Fruit fly (Drosophila melanogaster): ENCODE results near the gene CG5160.
A peak's percentile ranks its signal among the peaks of the same experiment; 100 is the strongest.

The CG5160 gene

dm6 chr2L:7422429-7423283, 24.1 kb upstream of the CG5160 start:
- no peak for TF ChIP-seq usp (GFP tag; optimal IDR thresholded peaks at IDR 0.05)
- peak; percentile 92 to 99 for TF ChIP-seq EcR (GFP tag; optimal IDR thresholded peaks at IDR 0.05)
- peak; percentile 44 for TF ChIP-seq Dll (optimal IDR thresholded peaks at IDR 0.05)
- TF ChIP-seq CG8478 (optimal IDR thresholded peaks at IDR 0.05) = no peak

DNA sequence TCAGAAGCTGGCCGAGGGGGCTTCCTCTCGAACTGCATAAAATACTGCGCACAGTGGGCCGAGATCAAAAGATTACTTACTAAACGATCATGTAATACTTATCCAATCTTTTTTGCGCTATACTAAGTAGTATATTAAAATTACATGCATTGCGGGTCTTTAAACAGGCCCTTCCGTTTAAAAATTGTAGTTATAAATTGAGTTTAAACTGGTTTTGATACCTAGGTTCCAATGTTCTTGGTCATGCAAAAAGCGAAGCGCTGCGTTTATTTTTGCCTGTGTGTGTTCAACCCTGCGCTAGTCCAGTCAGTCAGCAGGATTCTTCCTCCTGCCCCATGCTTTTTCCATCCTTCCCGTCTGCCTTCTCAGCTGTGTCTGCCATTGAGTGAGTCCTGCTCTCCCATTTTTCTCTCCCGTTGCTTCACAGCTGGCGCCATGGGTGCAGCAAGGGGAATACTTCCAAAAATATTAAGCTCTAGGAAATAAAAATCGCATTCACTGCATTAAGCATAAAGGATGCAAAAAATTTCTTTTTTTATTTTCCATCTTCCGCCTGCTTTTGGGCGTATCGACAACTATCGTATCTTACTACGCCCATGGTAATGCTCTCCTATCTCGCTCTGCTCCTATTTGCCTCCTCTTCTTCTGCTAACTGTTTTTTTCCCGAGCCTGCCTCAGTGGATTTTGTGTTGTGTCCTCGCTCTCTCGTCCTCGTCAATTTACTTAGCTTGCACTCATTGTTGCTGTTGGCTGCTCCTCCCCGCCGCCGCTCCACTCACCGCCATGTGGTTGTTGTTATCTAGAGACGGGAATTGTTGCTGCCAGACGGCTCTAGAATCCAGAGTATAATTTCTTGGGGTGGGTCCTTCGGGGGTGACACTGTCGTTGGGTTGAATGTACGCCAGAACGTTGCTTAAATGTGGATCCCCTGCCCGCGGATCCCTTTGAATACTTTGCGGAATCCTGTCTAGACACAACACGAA, 22.0 kb upstream of the CG5160 start:
- no peak for TF ChIP-seq CG8478 (optimal IDR thresholded peaks at IDR 0.05)
- peak in 1 of 2 experiments; percentile 8 for TF ChIP-seq EcR (GFP tag; optimal IDR thresholded peaks at IDR 0.05)

dm6 chr2L:7419408-7420304, 21.1 kb upstream of the CG5160 start:
- TF ChIP-seq pan (optimal IDR thresholded peaks at IDR 0.05) (no peak), EcR (GFP tag; optimal IDR thresholded peaks at IDR 0.05) (peak; percentile 38 to 85), CG8478 (optimal IDR thresholded peaks at IDR 0.05) (no peak)

DNA sequence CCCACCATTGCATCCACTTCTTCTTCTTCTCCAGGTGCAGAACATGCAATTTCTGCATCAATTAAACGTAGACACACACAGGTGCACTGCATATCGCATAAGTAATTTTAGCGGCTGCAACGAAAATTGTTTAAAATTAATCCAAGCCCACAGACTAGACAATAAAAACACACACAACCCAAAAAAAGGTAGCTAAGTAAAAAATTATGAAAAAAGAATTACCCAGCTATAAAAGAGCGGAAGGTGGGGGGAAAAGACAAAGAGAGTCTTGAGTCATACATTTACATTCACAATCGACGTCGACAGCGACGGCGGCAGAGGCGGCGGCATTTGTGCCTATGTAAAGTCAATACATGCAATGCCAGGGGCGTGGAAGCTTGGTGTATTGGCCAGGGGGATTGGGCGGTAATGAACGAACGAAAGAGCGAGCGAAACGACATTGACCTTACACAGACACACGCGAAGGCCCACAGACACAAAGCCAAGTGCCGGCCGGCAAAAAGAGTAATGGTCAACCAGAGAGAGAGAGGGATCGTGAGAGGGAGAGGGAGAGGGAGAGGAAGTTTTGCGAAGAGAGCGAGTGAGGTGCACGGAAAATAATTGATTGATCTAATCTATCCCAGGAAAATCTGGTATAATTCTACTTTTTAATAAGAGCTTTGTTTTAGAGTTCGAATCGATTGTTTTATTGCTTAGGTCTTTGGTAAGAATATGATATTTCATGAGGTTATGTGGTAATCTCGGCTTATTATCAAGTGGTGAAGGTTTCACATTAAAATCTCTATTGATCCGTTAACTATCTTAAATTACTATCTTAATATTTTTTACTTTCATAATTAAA, 19.8 kb upstream of the CG5160 start:
- TF ChIP-seq Dll (optimal IDR thresholded peaks at IDR 0.05) (no peak), CG8478 (optimal IDR thresholded peaks at IDR 0.05) (no peak), pan (optimal IDR thresholded peaks at IDR 0.05) (no peak), psq (optimal IDR thresholded peaks at IDR 0.05) (no peak), EcR (GFP tag; optimal IDR thresholded peaks at IDR 0.05) (peak; percentile 68 to 90), usp (GFP tag; optimal IDR thresholded peaks at IDR 0.05) (no peak)

- no peak for TF ChIP-seq CG8478 (optimal IDR thresholded peaks at IDR 0.05)
- TF ChIP-seq psq (optimal IDR thresholded peaks at IDR 0.05) = no peak
- TF ChIP-seq Dll (optimal IDR thresholded peaks at IDR 0.05) = no peak
Measured at dm6 chr2L:7411947-7412621, 13.5 kb upstream of the CG5160 start, which contains the start of gene chm. Gene chm (plus strand): TSS chr2L:7412417.

DNA sequence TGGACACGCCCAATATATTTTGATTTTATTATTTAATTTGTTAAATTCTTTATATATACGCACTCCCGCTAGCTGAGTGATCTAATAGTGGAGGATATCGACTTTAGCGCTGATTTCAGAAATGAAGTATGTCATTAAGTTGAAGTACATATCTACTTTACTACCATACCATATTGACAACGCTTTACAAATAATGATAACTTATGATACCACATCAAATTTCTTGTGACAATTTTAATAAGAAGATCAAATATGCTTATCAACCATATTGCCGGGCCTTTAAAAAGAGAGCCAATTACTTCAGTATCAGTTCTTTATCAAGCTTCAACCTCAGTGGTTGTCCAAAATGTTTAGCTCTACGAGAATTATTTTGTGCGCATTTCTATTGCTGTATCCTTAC, 12.1 kb upstream of the CG5160 start, which contains the start of gene CG15818:
Gene CG15818 (plus strand): TSS at position 301 of the 400 bp plus-strand sequence.
- TF ChIP-seq EcR (GFP tag; optimal IDR thresholded peaks at IDR 0.05) = no peak

DNA sequence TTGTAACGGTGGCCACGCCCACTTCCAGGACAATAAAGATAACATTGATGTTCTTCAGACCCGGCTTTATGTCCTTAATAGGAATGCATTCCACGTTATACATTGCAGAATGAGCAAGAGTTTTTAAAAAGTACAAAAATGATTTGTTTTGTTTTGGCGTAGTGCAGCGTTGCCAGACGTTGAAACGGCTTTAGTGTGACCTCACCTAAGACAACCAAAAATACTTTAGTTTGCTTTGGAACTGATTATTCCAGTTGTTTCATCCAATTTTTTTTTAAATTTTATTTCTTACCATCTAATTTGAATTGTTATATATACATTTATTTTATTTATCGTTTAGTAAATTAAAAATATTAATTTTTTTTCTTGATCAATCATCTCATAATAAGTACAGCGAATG, 11.1 kb upstream of the CG5160 start, which contains the start of gene CG5181:
Gene CG5181 (minus strand): TSS at position 208 of the 400 bp plus-strand sequence.
- TF ChIP-seq usp (GFP tag; optimal IDR thresholded peaks at IDR 0.05) (no peak), psq (optimal IDR thresholded peaks at IDR 0.05) (no peak), CG8478 (optimal IDR thresholded peaks at IDR 0.05) (no peak), pan (optimal IDR thresholded peaks at IDR 0.05) (no peak), EcR (GFP tag; optimal IDR thresholded peaks at IDR 0.05) (no peak), Dll (optimal IDR thresholded peaks at IDR 0.05) (no peak)

- no peak for TF ChIP-seq usp (GFP tag; optimal IDR thresholded peaks at IDR 0.05)
- no peak for TF ChIP-seq EcR (GFP tag; optimal IDR thresholded peaks at IDR 0.05)
- TF ChIP-seq Dll (optimal IDR thresholded peaks at IDR 0.05) = no peak
- TF ChIP-seq CG8478 (optimal IDR thresholded peaks at IDR 0.05) = no peak
- no peak for TF ChIP-seq psq (optimal IDR thresholded peaks at IDR 0.05)
- TF ChIP-seq pan (optimal IDR thresholded peaks at IDR 0.05) = no peak
Measured at dm6 chr2L:7409007-7409406, 10.5 kb upstream of the CG5160 start.

dm6 chr2L:7407638-7408037, 9.1 kb upstream of the CG5160 start:
- no peak for TF ChIP-seq Dll (optimal IDR thresholded peaks at IDR 0.05)
- TF ChIP-seq psq (optimal IDR thresholded peaks at IDR 0.05) = no peak
- no peak for TF ChIP-seq EcR (GFP tag; optimal IDR thresholded peaks at IDR 0.05)
- no peak for TF ChIP-seq usp (GFP tag; optimal IDR thresholded peaks at IDR 0.05)
- no peak for TF ChIP-seq CG8478 (optimal IDR thresholded peaks at IDR 0.05)
- no peak for TF ChIP-seq pan (optimal IDR thresholded peaks at IDR 0.05)

DNA sequence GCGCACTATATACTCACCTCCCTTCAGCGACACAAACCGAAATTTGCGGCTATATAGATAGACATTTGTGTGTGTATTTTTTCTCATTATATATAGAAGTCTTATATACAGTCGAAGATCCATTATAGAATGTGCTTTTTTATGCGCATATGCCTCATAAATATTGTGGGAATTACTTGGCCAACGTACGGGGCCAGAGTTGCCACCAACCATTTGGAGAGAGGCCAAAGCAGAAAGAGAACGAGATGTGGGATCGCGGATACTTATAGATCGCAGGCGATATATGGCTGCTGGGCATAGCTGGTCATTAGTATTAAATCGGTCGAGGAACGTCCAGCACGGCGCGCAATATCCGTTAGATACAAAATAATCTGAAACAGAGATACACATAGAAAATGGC, 6.4 kb upstream of the CG5160 start, which contains the start of gene CG5177:
Gene CG5177 (plus strand): TSS at position 305 of the 400 bp plus-strand sequence.
- TF ChIP-seq EcR (GFP tag; optimal IDR thresholded peaks at IDR 0.05) (no peak), usp (GFP tag; optimal IDR thresholded peaks at IDR 0.05) (no peak), pan (optimal IDR thresholded peaks at IDR 0.05) (no peak), Dll (optimal IDR thresholded peaks at IDR 0.05) (no peak), psq (optimal IDR thresholded peaks at IDR 0.05) (no peak), CG8478 (optimal IDR thresholded peaks at IDR 0.05) (no peak)

Measured in whole organism.